Worm (Caenorhabditis elegans) whole organism, midembryonic: Measurements from ENCODE around the gene str-82.

Experiments
- flt-1 ChIP-seq: fragments of 200-800 bp; sonication (Bioruptor generic); IDR thresholded peaks from 2 replicates; pipeline ENCODE4 v1.3.6; 2022; ENCODE audit warnings: missing genetic modification characterization, missing compliant biosample characterization
- klf-2 ChIP-seq: fragments of 200-800 bp; sonication (Bioruptor generic); conservative IDR thresholded peaks from 2 replicates; pipeline ENCODE4 v1.3.6; 2022; ENCODE audit warnings: missing genetic modification reagents, missing genetic modification characterization, missing compliant biosample characterization
- ref-1 ChIP-seq: fragments of 200-800 bp; sonication (Bioruptor generic); conservative IDR thresholded peaks from 2 replicates; pipeline ENCODE4 v1.3.6; 2022; ENCODE audit warnings: missing genetic modification reagents, missing genetic modification characterization, missing compliant biosample characterization
- tab-1 ChIP-seq: fragments of 200-800 bp; sonication (Bioruptor generic); IDR thresholded peaks from 2 replicates; pipeline ENCODE4 v1.3.6; 2022; ENCODE audit warnings: missing genetic modification characterization, missing compliant biosample characterization
- ztf-23 ChIP-seq: fragments of 200-800 bp; sonication (Bioruptor generic); IDR thresholded peaks from 2 replicates; pipeline ENCODE4 v1.3.6; 2022; ENCODE audit warnings: missing genetic modification reagents, missing genetic modification characterization, missing compliant biosample characterization

- TF ChIP-seq ref-1 (GFP tag; lab: Robert Waterston, UW) (no peak), tab-1 (GFP tag; lab: Robert Waterston, UW) (no peak), flt-1 (no peak), ztf-23 (GFP tag; lab: Robert Waterston, UW) (no peak), klf-2 (no peak)
Measured at ce11 chrV:3969664-3970063, 4.8 kb upstream of the str-82 start.
